Fruit fly (Drosophila melanogaster): Measurements from ENCODE around the gene CG32755.

CG32755 gene

DNA sequence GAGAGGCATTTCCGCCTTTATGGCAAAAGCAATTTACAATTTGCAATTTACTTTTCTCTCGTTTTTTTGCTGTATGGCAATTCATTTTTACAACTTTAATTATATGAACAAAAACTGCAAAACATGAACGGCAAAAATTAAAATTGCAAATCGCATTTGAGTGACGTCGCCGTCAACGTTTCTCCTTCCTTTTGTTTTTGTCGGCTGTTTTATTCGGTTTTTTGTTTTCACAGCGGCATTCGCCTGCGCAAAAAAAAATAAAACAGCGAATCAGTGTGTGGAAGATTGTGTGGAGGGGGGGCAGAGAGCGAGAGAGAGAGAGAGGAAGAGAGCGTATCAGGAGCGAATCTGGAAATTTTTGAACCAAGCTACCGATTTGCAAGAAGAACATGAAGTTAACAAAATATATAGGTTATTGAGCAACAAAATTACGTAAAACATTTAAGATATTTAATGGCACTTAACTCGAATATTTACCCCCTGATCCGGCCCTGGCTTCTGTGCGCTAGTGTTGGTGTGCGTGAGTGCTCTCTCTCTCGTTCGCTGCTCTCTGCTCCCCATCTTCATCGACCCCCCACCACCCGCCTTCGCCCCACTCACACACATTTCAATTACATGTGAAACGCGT lies 31.4 kb upstream of the CG32755 start (continued):
- TF ChIP-seq grn (GFP tag; optimal IDR thresholded peaks at IDR 0.05) = peak; percentile 85
- TF ChIP-seq dmrt99B (tag; optimal IDR thresholded peaks at IDR 0.05) = peak; percentile 99
- TF ChIP-seq stc (GFP tag; IDR thresholded peaks at IDR 0.05) = peak; percentile 99
- peak; percentile 98 for TF ChIP-seq fd3F (GFP tag; optimal IDR thresholded peaks at IDR 0.05)
- peak; percentile 99 for TF ChIP-seq bab2 (GFP tag; optimal IDR thresholded peaks at IDR 0.05)
- peak; percentile 99 for TF ChIP-seq CG11247 (GFP tag; IDR thresholded peaks at IDR 0.05)
- peak; percentile 99 for TF ChIP-seq CG15269 (tag; optimal IDR thresholded peaks at IDR 0.05)
- TF ChIP-seq dati (GFP tag; IDR thresholded peaks at IDR 0.05) = peak; percentile 98
- TF ChIP-seq Sry-δ (GFP tag; optimal IDR thresholded peaks at IDR 0.05) = peak; percentile 79
- peak; percentile 98 for TF ChIP-seq shn (GFP tag; optimal IDR thresholded peaks at IDR 0.05)
- TF ChIP-seq Hand (GFP tag; optimal IDR thresholded peaks at IDR 0.05) = peak; percentile 97
- TF ChIP-seq croc (GFP tag; conservative IDR thresholded peaks at IDR 0.05) = peak; percentile 99
- TF ChIP-seq wek (GFP tag; optimal IDR thresholded peaks at IDR 0.05) = peak; percentile 93
- peak; percentile 98 for TF ChIP-seq CG4820 (GFP tag; optimal IDR thresholded peaks at IDR 0.05)
- peak; percentile 98 for TF ChIP-seq gcm2 (GFP tag; optimal IDR thresholded peaks at IDR 0.05)
- peak; percentile 96 for TF ChIP-seq CG8388 (GFP tag; optimal IDR thresholded peaks at IDR 0.05)
- peak; percentile 97 for TF ChIP-seq CkIIα-i1 (GFP tag; IDR thresholded peaks at IDR 0.05)
- peak; percentile 98 for TF ChIP-seq Dip3 (GFP tag; optimal IDR thresholded peaks at IDR 0.05)
- peak; percentile 95 for TF ChIP-seq crol (GFP tag; IDR thresholded peaks at IDR 0.05)
- peak; percentile 99 for TF ChIP-seq CG16779 (GFP tag; IDR thresholded peaks at IDR 0.05)
- TF ChIP-seq CG10366 (GFP tag; IDR thresholded peaks at IDR 0.05) = peak; percentile 100
- TF ChIP-seq ap (GFP tag; IDR thresholded peaks at IDR 0.05) = peak; percentile 99
- peak; percentile 49 for TF ChIP-seq pfk (GFP tag; optimal IDR thresholded peaks at IDR 0.05)
- TF ChIP-seq CG13287 (GFP tag; IDR thresholded peaks at IDR 0.05; ENCODE audit: partially characterized antibody) = peak; percentile 77
- peak; percentile 98 for TF ChIP-seq Atf3 (GFP tag; optimal IDR thresholded peaks at IDR 0.05)
- TF ChIP-seq CG1603 (tag; optimal IDR thresholded peaks at IDR 0.05) = peak; percentile 99
- TF ChIP-seq CG2199 (GFP tag; IDR thresholded peaks at IDR 0.05) = peak; percentile 99
- peak; percentile 99 for TF ChIP-seq Rx (GFP tag; IDR thresholded peaks at IDR 0.05)
- peak; percentile 100 for TF ChIP-seq Ets65A (GFP tag)
- TF ChIP-seq sisA (GFP tag; IDR thresholded peaks at IDR 0.05) = peak; percentile 100
- TF ChIP-seq CG8281 (tag; optimal IDR thresholded peaks at IDR 0.05) = peak; percentile 92
- TF ChIP-seq da (GFP tag; optimal IDR thresholded peaks at IDR 0.05) = peak; percentile 98
- peak; percentile 84 for TF ChIP-seq CG3995 (GFP tag; optimal IDR thresholded peaks at IDR 0.05)
- peak; percentile 99 for TF ChIP-seq ro (GFP tag; IDR thresholded peaks at IDR 0.05)
- peak; percentile 99 for TF ChIP-seq BtbVII (GFP tag; optimal IDR thresholded peaks at IDR 0.05)
- peak; percentile 99 for TF ChIP-seq az2 (GFP tag; optimal IDR thresholded peaks at IDR 0.05)
- TF ChIP-seq lola (GFP tag; optimal IDR thresholded peaks at IDR 0.05) = peak in 1 of 3 experiments; percentile 95
- TF ChIP-seq CG31388 (GFP tag; optimal IDR thresholded peaks at IDR 0.05) = peak; percentile 97
- TF ChIP-seq CG5245 (GFP tag; optimal IDR thresholded peaks at IDR 0.05) = peak; percentile 99
- peak; percentile 96 for TF ChIP-seq p53 (GFP tag; optimal IDR thresholded peaks at IDR 0.05)
- peak; percentile 99 for TF ChIP-seq mirr (GFP tag; optimal IDR thresholded peaks at IDR 0.05)
- TF ChIP-seq crp (GFP tag; optimal IDR thresholded peaks at IDR 0.05) = peak in 1 of 2 experiments; percentile 72
- TF ChIP-seq CG10462 (GFP tag; optimal IDR thresholded peaks at IDR 0.05) = peak; percentile 98
- TF ChIP-seq tap (tag; optimal IDR thresholded peaks at IDR 0.05) = peak; percentile 97
- peak; percentile 99 for TF ChIP-seq Camta (GFP tag; optimal IDR thresholded peaks at IDR 0.05)
- TF ChIP-seq CG4328 (GFP tag; optimal IDR thresholded peaks at IDR 0.05) = peak; percentile 95
- TF ChIP-seq CG5180 (GFP tag; optimal IDR thresholded peaks at IDR 0.05) = peak; percentile 93
- TF ChIP-seq lilli (GFP tag; optimal IDR thresholded peaks at IDR 0.05) = peak; percentile 99
- no peak for TF ChIP-seq CG2129 (GFP tag; IDR thresholded peaks at IDR 0.05; ENCODE audit: partially characterized antibody)
- peak; percentile 97 for TF ChIP-seq CG18262 (tag; optimal IDR thresholded peaks at IDR 0.05)

Measured in whole organism, embryonic.